Worm (Caenorhabditis elegans) whole organism, early embryonic: ENCODE results near the gene msp-74.

Experiments
- ama-1 ChIP-seq: fragments of 150-350 bp; optimal IDR thresholded peaks from 2 replicates; lab custom pipeline; 2014
- ceh-13 ChIP-seq: fragments of 200-800 bp; sonication (Bioruptor generic); optimal IDR thresholded peaks from 2 replicates; lab custom pipeline; 2018; ENCODE audit warnings: mild to moderate bottlenecking, missing genetic modification characterization, missing compliant biosample characterization
- flt-1 ChIP-seq: fragments of 200-800 bp; sonication (Bioruptor generic); IDR thresholded peaks from 2 replicates; pipeline ENCODE4 v1.3.6; 2022; ENCODE audit warnings: missing genetic modification characterization, missing compliant biosample characterization
- scrt-1 ChIP-seq: fragments of 200-800 bp; sonication (Bioruptor generic); IDR thresholded peaks from 2 replicates; pipeline ENCODE4 v1.3.6; 2022; ENCODE audit warnings: missing genetic modification characterization, missing compliant biosample characterization
- sea-1 ChIP-seq: fragments of 200-800 bp; sonication (Bioruptor generic); conservative IDR thresholded peaks from 2 replicates; pipeline ENCODE4 v1.3.6; 2022; ENCODE audit warnings: missing genetic modification characterization, missing compliant biosample characterization
- tbx-11 ChIP-seq: fragments of 200-800 bp; sonication (Bioruptor generic); IDR thresholded peaks from 2 replicates; pipeline ENCODE4 v1.3.6; 2022; ENCODE audit warnings: missing genetic modification characterization, missing compliant biosample characterization
- tra-4 ChIP-seq: sonication (generic microtip); optimal IDR thresholded peaks from 2 replicates; lab custom pipeline; 2017; ENCODE audit warnings: missing genetic modification characterization, missing compliant biosample characterization

ce11 chrII:5099649-5100048, 15.5 kb downstream of the msp-74 start, which contains the start of gene C04G6.6:
- TF ChIP-seq ama-1 (lab: Kevin White, UChicago) (no peak), ceh-13 (no peak), flt-1 (GFP tag; lab: Robert Waterston, UW) (no peak), sea-1 (no peak), tbx-11 (GFP tag; lab: Robert Waterston, UW) (no peak), tra-4 (no peak), scrt-1 (no peak)
